Worm (Caenorhabditis elegans): ENCODE measurements around the gene F35H8.12.

The F35H8.12 gene

ce11 chrII:9554925-9555553 lies 3.4 kb downstream of the F35H8.12 start, which contains the start of gene F35H8.2:
F35H8.2 (plus strand) TSS chrII:9555503.
- no peak for TF ChIP-seq unc-62 (GFP tag; optimal IDR thresholded peaks at IDR 0.05)

DNA sequence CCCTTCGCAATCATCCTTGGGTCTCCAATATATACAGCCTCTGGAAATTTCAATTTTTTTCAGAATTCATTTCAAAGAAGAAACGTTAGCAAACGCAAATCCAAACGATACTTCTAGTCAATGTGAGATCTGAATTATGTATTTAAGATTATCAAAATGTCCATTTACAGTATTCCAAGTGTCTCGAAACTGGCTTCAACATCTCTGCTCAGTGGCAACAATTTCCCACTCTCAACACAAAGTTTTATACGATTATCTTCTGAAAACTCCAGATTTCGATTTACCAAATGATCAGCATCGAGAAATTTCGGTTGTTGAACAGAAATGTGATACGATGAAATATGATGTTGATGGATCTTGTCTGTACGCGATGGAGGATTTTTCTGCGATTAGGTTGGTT lies 4.9 kb downstream of the F35H8.12 start:
- no peak for TF ChIP-seq unc-62 (GFP tag; optimal IDR thresholded peaks at IDR 0.05)

DNA sequence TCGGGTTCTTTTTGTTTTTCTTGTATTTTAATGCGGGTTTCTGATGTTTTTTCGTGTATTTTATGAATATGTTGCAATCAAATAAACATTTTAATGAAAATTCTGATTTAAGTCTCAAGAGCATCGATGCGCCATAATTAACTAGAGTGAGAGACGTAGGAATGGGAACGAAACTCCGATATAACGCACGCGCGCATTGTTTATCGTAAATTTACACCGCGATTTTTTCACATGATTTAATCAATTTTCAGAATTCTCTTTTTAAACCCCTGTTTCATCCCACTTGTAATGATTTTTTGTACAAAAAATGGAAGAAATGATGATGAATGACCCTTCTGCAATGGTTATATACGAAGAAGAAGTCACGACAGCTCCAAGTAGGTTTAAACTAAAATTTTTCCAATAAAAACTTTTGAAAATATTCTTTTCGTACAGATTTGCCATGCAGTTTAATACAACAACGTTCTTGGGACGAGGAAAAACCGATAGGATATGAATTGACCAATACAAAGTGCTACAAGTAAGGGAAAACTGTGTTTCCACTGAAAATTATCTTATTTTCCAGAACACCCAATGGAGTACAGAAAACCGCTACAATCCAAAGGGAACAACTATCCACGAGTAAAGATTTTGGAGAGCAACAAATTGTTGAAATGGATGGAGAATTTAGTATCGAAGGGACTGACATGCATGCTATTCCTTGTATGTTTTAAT lies 6.0 kb downstream of the F35H8.12 start, which contains the start of gene zfp-2:
Gene zfp-2, plus strand, starts transcription at position 214 of the 714 bp plus-strand sequence.
- TF ChIP-seq unc-62 (GFP tag; optimal IDR thresholded peaks at IDR 0.05), result no peak

ce11 chrII:9558906-9559305 lies 7.3 kb downstream of the F35H8.12 start:
- no peak for TF ChIP-seq unc-62 (GFP tag; optimal IDR thresholded peaks at IDR 0.05)

ce11 chrII:9559929-9560328 lies 8.3 kb downstream of the F35H8.12 start, which contains the start of gene F35H8.4:
F35H8.4 (minus strand) TSS chrII:9560029.
- no peak for TF ChIP-seq unc-62 (GFP tag; optimal IDR thresholded peaks at IDR 0.05)

DNA sequence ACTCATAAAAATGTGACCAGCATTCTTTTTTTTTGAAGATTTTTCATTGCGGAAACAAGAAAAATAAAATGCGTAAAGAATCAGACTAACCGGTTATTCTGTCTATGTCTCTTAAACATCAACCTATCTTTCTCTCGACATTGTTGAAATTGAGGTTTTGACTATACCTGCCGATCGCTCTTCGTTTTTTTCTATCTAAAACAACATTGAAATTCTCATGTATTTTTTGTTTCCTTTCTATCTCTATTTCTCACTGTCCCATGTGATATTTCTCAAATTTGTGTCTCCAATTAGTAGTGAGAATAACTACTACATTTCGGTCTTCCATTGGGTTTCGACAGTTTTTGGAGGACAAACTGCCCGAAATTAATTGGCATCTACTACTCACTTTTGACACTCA lies 9.3 kb downstream of the F35H8.12 start:
- TF ChIP-seq unc-62 (GFP tag; optimal IDR thresholded peaks at IDR 0.05), result no peak

DNA sequence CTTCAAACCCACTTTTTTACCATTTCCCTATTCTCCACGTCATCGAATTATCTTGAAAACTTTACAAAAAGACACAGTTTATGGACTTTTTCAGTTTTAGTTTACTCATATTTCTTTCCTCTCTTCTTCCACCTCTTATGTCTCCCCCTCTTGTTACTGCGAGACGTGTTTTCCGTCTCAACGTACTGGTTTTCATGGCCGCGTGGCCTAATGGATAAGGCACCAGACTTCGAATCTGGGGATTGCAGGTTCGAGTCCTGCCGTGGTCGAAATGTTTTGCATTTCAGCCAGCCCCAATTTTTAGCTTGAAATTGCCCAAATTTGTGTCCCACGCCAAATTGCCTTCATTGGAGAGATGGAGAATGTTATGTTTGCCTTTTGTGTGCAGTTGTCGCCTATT lies 14.4 kb downstream of the F35H8.12 start:
- TF ChIP-seq unc-62 (GFP tag; optimal IDR thresholded peaks at IDR 0.05), result no peak

DNA sequence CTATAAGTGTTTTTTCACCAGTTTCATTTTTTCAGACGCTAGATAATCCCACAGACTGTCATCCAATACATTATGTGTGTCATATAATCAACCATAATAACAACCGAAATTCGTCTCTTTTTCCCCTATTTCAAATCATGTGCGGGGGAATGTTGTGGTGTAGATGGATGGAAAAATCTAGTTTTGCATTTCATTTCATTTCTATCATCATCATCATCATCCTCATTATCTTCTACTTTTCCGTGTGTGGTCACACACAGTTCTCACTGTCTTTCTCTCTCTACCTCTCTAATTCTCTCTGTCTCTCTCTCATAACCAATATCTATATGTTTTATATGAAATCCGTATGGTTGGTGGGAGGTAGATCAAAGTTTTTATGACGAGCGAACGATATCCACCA lies 21.8 kb downstream of the F35H8.12 start:
- no peak for TF ChIP-seq unc-62 (GFP tag; optimal IDR thresholded peaks at IDR 0.05)

DNA sequence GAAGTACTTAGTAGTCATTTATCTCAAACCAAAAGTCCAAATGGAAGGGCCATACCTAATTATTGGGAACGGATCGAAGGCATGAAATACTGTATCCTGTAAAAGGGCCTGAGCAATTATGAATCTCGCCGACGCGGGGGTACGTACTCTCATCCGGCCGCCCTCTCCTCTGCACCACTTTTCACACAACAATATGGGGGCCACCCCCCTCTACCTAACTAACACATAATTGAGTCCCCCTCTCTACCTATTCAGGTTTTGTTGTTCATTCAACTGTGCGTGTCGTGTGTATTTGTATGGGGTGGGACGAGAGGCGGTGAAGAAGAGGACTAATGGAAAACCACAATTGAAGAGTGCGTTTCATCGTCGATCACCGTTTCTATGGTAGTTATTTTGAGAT lies 22.8 kb downstream of the F35H8.12 start:
- no peak for TF ChIP-seq unc-62 (GFP tag; optimal IDR thresholded peaks at IDR 0.05)

- TF ChIP-seq unc-62 (GFP tag; optimal IDR thresholded peaks at IDR 0.05), result no peak
Observed at ce11 chrII:9575670-9576069, 24.0 kb downstream of the F35H8.12 start, which contains the start of gene exc-7. exc-7 (plus strand) TSS chrII:9575970.

DNA sequence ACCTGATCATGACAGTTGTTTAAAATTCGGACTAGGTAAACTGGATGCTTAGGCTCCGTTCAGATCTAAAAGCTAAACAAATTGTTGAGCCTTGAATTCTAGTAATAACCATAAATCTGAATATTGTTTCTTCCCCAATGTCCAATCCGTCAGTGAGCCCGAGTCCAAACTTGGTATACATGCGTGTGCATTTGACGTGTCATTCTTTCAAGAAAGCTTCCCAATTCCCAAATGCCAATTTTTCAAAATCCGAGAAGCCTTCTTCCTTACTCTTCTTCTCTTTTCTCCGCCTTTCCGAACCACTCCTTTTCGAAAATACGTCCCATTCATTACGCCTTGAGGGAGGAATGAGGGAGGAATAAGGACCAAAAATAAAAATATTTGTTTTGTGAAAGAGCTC lies 25.1 kb downstream of the F35H8.12 start:
- no peak for TF ChIP-seq unc-62 (GFP tag; optimal IDR thresholded peaks at IDR 0.05)

DNA sequence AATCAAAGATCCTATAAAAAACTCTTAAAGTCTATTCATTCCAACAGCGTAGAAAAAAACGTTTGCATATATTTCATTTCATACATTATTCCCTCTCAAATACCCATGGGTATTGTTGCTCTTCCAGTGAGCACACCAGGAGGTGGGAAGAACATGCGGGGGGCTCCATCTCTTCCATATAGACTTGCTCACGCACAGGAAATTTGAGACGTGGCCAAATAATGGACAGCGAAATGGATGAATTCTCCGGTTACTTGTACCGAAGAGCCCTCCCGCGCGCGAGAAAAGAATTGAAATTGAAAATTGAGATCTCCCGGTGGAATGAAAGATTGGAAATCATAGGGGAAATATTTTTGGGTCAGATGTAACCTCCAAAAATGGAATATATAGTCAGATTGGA lies 26.0 kb downstream of the F35H8.12 start:
- no peak for TF ChIP-seq unc-62 (GFP tag; optimal IDR thresholded peaks at IDR 0.05)

- no peak for TF ChIP-seq unc-62 (GFP tag; optimal IDR thresholded peaks at IDR 0.05)
Observed at ce11 chrII:9583461-9583860, 31.8 kb downstream of the F35H8.12 start, which contains the start of gene wee-1.1. wee-1.1 (minus strand) TSS chrII:9583561.

- no peak for TF ChIP-seq unc-62 (GFP tag; optimal IDR thresholded peaks at IDR 0.05)
Observed at ce11 chrII:9586734-9587209, 35.1 kb downstream of the F35H8.12 start, which contains the start of gene ugt-58. ugt-58 (minus strand) TSS chrII:9586784.

- no peak for TF ChIP-seq unc-62 (GFP tag; optimal IDR thresholded peaks at IDR 0.05)
Observed at ce11 chrII:9589667-9590066, 38.0 kb downstream of the F35H8.12 start, which contains the start of gene eral-1. eral-1 (minus strand) TSS chrII:9589767.

- no peak for TF ChIP-seq unc-62 (GFP tag; optimal IDR thresholded peaks at IDR 0.05)
Observed at ce11 chrII:9591071-9591470, 39.4 kb downstream of the F35H8.12 start, which contains the start of the genes E02H1.1 and tag-124. E02H1.1 (minus strand) TSS chrII:9591164. tag-124 (plus strand) TSS chrII:9591292.

DNA sequence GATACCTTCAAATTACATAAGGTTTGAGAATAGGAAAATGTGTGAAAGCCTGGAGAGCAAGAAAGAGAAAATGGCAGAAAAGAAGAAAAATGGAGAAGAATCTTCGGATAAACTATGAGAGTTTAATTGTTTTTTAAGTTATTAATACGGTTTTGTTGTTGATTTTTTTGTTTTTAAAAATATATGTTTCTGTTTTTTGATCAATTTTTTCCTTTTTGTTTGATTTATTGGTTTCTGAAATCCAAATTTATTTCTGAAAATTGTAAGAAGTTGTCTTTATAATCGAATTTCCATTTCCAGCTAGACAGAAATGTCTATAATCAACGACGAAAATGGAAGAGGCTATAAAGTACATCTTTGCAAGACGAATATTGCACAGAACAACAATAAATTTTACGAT lies 41.1 kb downstream of the F35H8.12 start, which contains the start of gene parp-2:
Gene parp-2, plus strand, starts transcription at position 301 of the 400 bp plus-strand sequence.
- no peak for TF ChIP-seq unc-62 (GFP tag; optimal IDR thresholded peaks at IDR 0.05)

Data from whole organism, dauer.